Fruit fly (Drosophila melanogaster) whole organism, embryonic: ENCODE measurements around the gene eIF4E6.

ENCODE experiments used
- Bdp1 ChIP-seq: fragments of 200-800 bp; sonication (Bioruptor generic); optimal IDR thresholded peaks from 3 replicates; lab custom pipeline; 2016; ENCODE audit warnings: missing biosample characterization, missing genetic modification characterization
- CG10147 ChIP-seq: fragments of 200-800 bp; sonication (Bioruptor generic); optimal IDR thresholded peaks from 2 replicates; lab custom pipeline; 2019; ENCODE audit warnings: missing biosample characterization, mild to moderate bottlenecking, missing genetic modification characterization, moderate library complexity
- CG12155 ChIP-seq: fragments of 200-800 bp; sonication (Bioruptor generic); optimal IDR thresholded peaks from 3 replicates; lab custom pipeline; 2016; ENCODE audit warnings: missing biosample characterization, missing genetic modification characterization
- CG12391 ChIP-seq: fragments of 200-800 bp; sonication (Bioruptor generic); optimal IDR thresholded peaks from 3 replicates; lab custom pipeline; 2018; ENCODE audit warnings: missing biosample characterization, mild to moderate bottlenecking, missing genetic modification characterization, moderate library complexity
- CG13296 ChIP-seq: fragments of 200-800 bp; sonication (Bioruptor generic); optimal IDR thresholded peaks from 3 replicates; lab custom pipeline; 2018; ENCODE audit warnings: missing biosample characterization, mild to moderate bottlenecking, missing genetic modification characterization
- CG15011 ChIP-seq: fragments of 200-800 bp; sonication (Bioruptor generic); optimal IDR thresholded peaks from 3 replicates; lab custom pipeline; 2018; ENCODE audit warnings: missing biosample characterization, mild to moderate bottlenecking, missing genetic modification characterization
- CG15073 ChIP-seq: fragments of 200-800 bp; sonication (Bioruptor generic); optimal IDR thresholded peaks from 2 replicates; lab custom pipeline; 2016; ENCODE audit warnings: missing biosample characterization, missing genetic modification characterization
- CG15696 ChIP-seq: fragments of 200-800 bp; sonication (Bioruptor generic); optimal IDR thresholded peaks from 2 replicates; lab custom pipeline; 2019; ENCODE audit warnings: missing biosample characterization, mild to moderate bottlenecking, missing genetic modification characterization, moderate library complexity
- CG2712 ChIP-seq: fragments of 200-800 bp; optimal IDR thresholded peaks from 3 replicates; lab custom pipeline; 2019; ENCODE audit warnings: missing biosample characterization, mild to moderate bottlenecking, missing genetic modification characterization, moderate library complexity
- CG31224 ChIP-seq: fragments of 200-800 bp; sonication (Bioruptor generic); IDR thresholded peaks from 2 replicates; pipeline ENCODE4 v1.3.6; 2022; ENCODE audit warnings: missing biosample characterization, missing genetic modification characterization
- CG3281 ChIP-seq: fragments of 200-800 bp; sonication (Bioruptor generic); optimal IDR thresholded peaks from 3 replicates; lab custom pipeline; 2017; ENCODE audit warnings: missing biosample characterization, mild to moderate bottlenecking, missing genetic modification characterization
- CG42726 ChIP-seq: fragments of 200-800 bp; sonication (Bioruptor generic); IDR thresholded peaks from 2 replicates; pipeline ENCODE4 v1.3.6; 2022; ENCODE audit warnings: missing biosample characterization, missing genetic modification characterization; ENCODE audit not compliant: partially characterized antibody
- CG7372 ChIP-seq: fragments of 200-800 bp; sonication (Bioruptor generic); IDR thresholded peaks from 2 replicates; pipeline ENCODE4 v1.3.6; 2022; ENCODE audit warnings: missing biosample characterization, missing genetic modification characterization
- CG8478 ChIP-seq: fragments of >200 bp; optimal IDR thresholded peaks from 2 replicates; lab custom pipeline; 2018
- CG9932 ChIP-seq: fragments of 200-800 bp; sonication (Bioruptor generic); IDR thresholded peaks from 2 replicates; pipeline ENCODE4 v1.3.6; 2022; ENCODE audit warnings: missing biosample characterization, missing genetic modification characterization
- CTCF ChIP-seq: fragments of 200-800 bp; sonication (Bioruptor generic); optimal IDR thresholded peaks from 2 replicates; lab custom pipeline; 2017; ENCODE audit warnings: missing biosample characterization, mild to moderate bottlenecking, missing genetic modification characterization, moderate library complexity
- Camta ChIP-seq: fragments of 200-800 bp; sonication (Bioruptor generic); optimal IDR thresholded peaks from 2 replicates; lab custom pipeline; 2016; ENCODE audit warnings: missing biosample characterization, missing genetic modification characterization
- CoRest ChIP-seq: fragments of 200-800 bp; sonication (Bioruptor generic); optimal IDR thresholded peaks from 3 replicates; lab custom pipeline; 2018; ENCODE audit warnings: missing biosample characterization, mild to moderate bottlenecking, missing genetic modification characterization, moderate library complexity
- D19B ChIP-seq: fragments of 200-800 bp; sonication (Bioruptor generic); optimal IDR thresholded peaks from 2 replicates; lab custom pipeline; 2017; ENCODE audit warnings: missing biosample characterization, mild to moderate bottlenecking, missing genetic modification characterization
- Doc2 ChIP-seq: fragments of 200-800 bp; sonication (Bioruptor generic); IDR thresholded peaks from 2 replicates; pipeline ENCODE4 v1.3.6; 2022; ENCODE audit warnings: missing biosample characterization, missing genetic modification characterization
- Doc3 ChIP-seq: fragments of 200-800 bp; sonication (Bioruptor generic); IDR thresholded peaks from 3 replicates; pipeline ENCODE4 v1.3.6; 2022; ENCODE audit warnings: missing biosample characterization, missing genetic modification characterization; ENCODE audit not compliant: partially characterized antibody
- Dp ChIP-seq: fragments of 200-800 bp; sonication (Bioruptor generic); optimal IDR thresholded peaks from 2 replicates; lab custom pipeline; 2018; ENCODE audit warnings: missing biosample characterization, mild to moderate bottlenecking, missing genetic modification characterization, moderate library complexity
- Ets97D ChIP-seq: fragments of 200-800 bp; sonication (Bioruptor generic); optimal IDR thresholded peaks from 3 replicates; lab custom pipeline; 2016; ENCODE audit warnings: missing biosample characterization, missing genetic modification characterization
- HmgD ChIP-seq: fragments of 200-800 bp; sonication (Bioruptor generic); optimal IDR thresholded peaks from 3 replicates; lab custom pipeline; 2016; ENCODE audit warnings: missing biosample characterization, missing genetic modification characterization
- Kr ChIP-seq: fragments of 200-800 bp; sonication (Bioruptor generic); optimal IDR thresholded peaks from 2 replicates; lab custom pipeline; 2017; ENCODE audit warnings: missing biosample characterization, mild to moderate bottlenecking, missing genetic modification characterization
- Mrtf ChIP-seq: fragments of 200-800 bp; sonication (Bioruptor generic); IDR thresholded peaks from 3 replicates; pipeline ENCODE4 v1.3.6; 2022; ENCODE audit warnings: missing biosample characterization, missing genetic modification characterization
- PHDP ChIP-seq: fragments of 200-800 bp; sonication (Bioruptor generic); optimal IDR thresholded peaks from 3 replicates; lab custom pipeline; 2018; ENCODE audit warnings: missing biosample characterization, mild to moderate bottlenecking, missing genetic modification characterization, moderate library complexity
- YL-1 ChIP-seq: fragments of 200-800 bp; sonication (Bioruptor generic); optimal IDR thresholded peaks from 3 replicates; lab custom pipeline; 2017; ENCODE audit warnings: missing biosample characterization, mild to moderate bottlenecking, missing genetic modification characterization
- ab ChIP-seq: fragments of 200-800 bp; sonication (Bioruptor generic); optimal IDR thresholded peaks from 2 replicates; lab custom pipeline; 2016; ENCODE audit warnings: missing biosample characterization, missing genetic modification characterization
- ara ChIP-seq: fragments of 200-800 bp; sonication (Bioruptor generic); IDR thresholded peaks from 2 replicates; pipeline ENCODE4 v1.3.6; 2022; ENCODE audit warnings: missing biosample characterization, missing genetic modification characterization
- chif ChIP-seq, 2 experiments: fragments of 200-800 bp; sonication (Bioruptor generic); optimal IDR thresholded peaks; 3 replicates each; lab custom pipeline; 2016; ENCODE audit warnings: missing biosample characterization in 2 of 2, missing genetic modification characterization in 2 of 2
- chn ChIP-seq: fragments of 200-800 bp; sonication (Bioruptor generic); optimal IDR thresholded peaks from 2 replicates; lab custom pipeline; 2016; ENCODE audit warnings: missing biosample characterization, missing genetic modification characterization
- cwo ChIP-seq: fragments of 200-800 bp; sonication (Bioruptor generic); optimal IDR thresholded peaks from 3 replicates; lab custom pipeline; 2017; ENCODE audit warnings: missing biosample characterization, missing genetic modification characterization, mild to moderate bottlenecking, moderate library complexity, missing genetic modification reagents
- dm ChIP-seq: fragments of 200-800 bp; sonication (Bioruptor generic); optimal IDR thresholded peaks from 3 replicates; lab custom pipeline; 2016; ENCODE audit warnings: missing biosample characterization, missing genetic modification characterization
- fd96Cb ChIP-seq: fragments of 200-800 bp; sonication (Bioruptor generic); optimal IDR thresholded peaks from 2 replicates; lab custom pipeline; 2018; ENCODE audit warnings: missing biosample characterization, mild to moderate bottlenecking, missing genetic modification characterization, moderate library complexity
- gcm2 ChIP-seq: fragments of 200-800 bp; sonication (Bioruptor generic); optimal IDR thresholded peaks from 2 replicates; lab custom pipeline; 2016; ENCODE audit warnings: missing biosample characterization, missing genetic modification characterization
- gfzf ChIP-seq: fragments of 200-800 bp; sonication (Bioruptor generic); optimal IDR thresholded peaks from 2 replicates; lab custom pipeline; 2016; ENCODE audit warnings: missing biosample characterization, mild to moderate bottlenecking, missing genetic modification characterization, moderate library complexity
- kah ChIP-seq: fragments of 200-800 bp; sonication (Bioruptor generic); optimal IDR thresholded peaks from 2 replicates; lab custom pipeline; 2018; ENCODE audit warnings: missing biosample characterization, mild to moderate bottlenecking, missing genetic modification characterization
- lab ChIP-seq: fragments of 200-800 bp; sonication (Bioruptor generic); optimal IDR thresholded peaks from 3 replicates; lab custom pipeline; 2017; ENCODE audit warnings: missing biosample characterization, missing genetic modification characterization, mild to moderate bottlenecking, moderate library complexity, missing genetic modification reagents
- lola ChIP-seq, 3 experiments: fragments of >200 bp in 2 of 3; fragments of 200-800 bp in 1 of 3; sonication (Bioruptor generic) in 1 of 3; optimal IDR thresholded peaks; 2 replicates each; lab custom pipeline; 2017 to 2019; ENCODE audit warnings: missing biosample characterization in 3 of 3, missing genetic modification characterization in 3 of 3, mild to moderate bottlenecking in 1 of 3, moderate library complexity in 1 of 3
- lov ChIP-seq, 2 experiments: fragments of 200-800 bp in 1 of 2; fragments of >200 bp in 1 of 2; sonication (Bioruptor generic) in 1 of 2; IDR thresholded peaks in 1 of 2; optimal IDR thresholded peaks in 1 of 2; 2 replicates in 1 of 2; 3 replicates in 1 of 2; pipeline versions ENCODE4 v1.3.6 to Lab custom; 2017 to 2022; ENCODE audit warnings: missing biosample characterization in 1 of 2, missing genetic modification characterization in 1 of 2
- mam ChIP-seq: fragments of 200-800 bp; sonication (Bioruptor generic); optimal IDR thresholded peaks from 3 replicates; lab custom pipeline; 2016; ENCODE audit warnings: missing biosample characterization, missing genetic modification characterization
- pros ChIP-seq: fragments of 200-800 bp; sonication (Bioruptor generic); optimal IDR thresholded peaks from 3 replicates; lab custom pipeline; 2019; ENCODE audit warnings: missing biosample characterization, mild to moderate bottlenecking, missing genetic modification characterization, moderate library complexity
- sd ChIP-seq: fragments of 200-800 bp; sonication (Bioruptor generic); optimal IDR thresholded peaks from 3 replicates; lab custom pipeline; 2018; ENCODE audit warnings: missing biosample characterization, mild to moderate bottlenecking, missing genetic modification characterization, moderate library complexity
- tgo ChIP-seq: fragments of 200-800 bp; sonication (Bioruptor generic); IDR thresholded peaks from 3 replicates; pipeline ENCODE4 v1.3.6; 2022; ENCODE audit warnings: missing biosample characterization, missing genetic modification characterization
- ttk ChIP-seq: fragments of 200-800 bp; sonication (Bioruptor generic); IDR thresholded peaks from 2 replicates; pipeline ENCODE4 v2.1.2; 2022; ENCODE audit warnings: missing biosample characterization, missing genetic modification characterization
- tx ChIP-seq: fragments of 200-800 bp; sonication (Bioruptor generic); optimal IDR thresholded peaks from 2 replicates; lab custom pipeline; 2016; ENCODE audit warnings: missing biosample characterization, missing genetic modification characterization
- vnd ChIP-seq: fragments of 200-800 bp; sonication (Bioruptor generic); IDR thresholded peaks from 3 replicates; pipeline ENCODE4 v1.3.6; 2022; ENCODE audit warnings: missing biosample characterization, missing genetic modification characterization; ENCODE audit not compliant: partially characterized antibody
- vvl ChIP-seq: fragments of 200-800 bp; sonication (Bioruptor generic); IDR thresholded peaks from 2 replicates; pipeline ENCODE4 v1.3.6; 2022; ENCODE audit warnings: missing biosample characterization, missing genetic modification characterization
- z ChIP-seq: fragments of 200-800 bp; sonication (Bioruptor generic); IDR thresholded peaks from 3 replicates; pipeline ENCODE4 v1.3.6; 2022; ENCODE audit warnings: missing biosample characterization, missing genetic modification characterization

Gene eIF4E6

DNA sequence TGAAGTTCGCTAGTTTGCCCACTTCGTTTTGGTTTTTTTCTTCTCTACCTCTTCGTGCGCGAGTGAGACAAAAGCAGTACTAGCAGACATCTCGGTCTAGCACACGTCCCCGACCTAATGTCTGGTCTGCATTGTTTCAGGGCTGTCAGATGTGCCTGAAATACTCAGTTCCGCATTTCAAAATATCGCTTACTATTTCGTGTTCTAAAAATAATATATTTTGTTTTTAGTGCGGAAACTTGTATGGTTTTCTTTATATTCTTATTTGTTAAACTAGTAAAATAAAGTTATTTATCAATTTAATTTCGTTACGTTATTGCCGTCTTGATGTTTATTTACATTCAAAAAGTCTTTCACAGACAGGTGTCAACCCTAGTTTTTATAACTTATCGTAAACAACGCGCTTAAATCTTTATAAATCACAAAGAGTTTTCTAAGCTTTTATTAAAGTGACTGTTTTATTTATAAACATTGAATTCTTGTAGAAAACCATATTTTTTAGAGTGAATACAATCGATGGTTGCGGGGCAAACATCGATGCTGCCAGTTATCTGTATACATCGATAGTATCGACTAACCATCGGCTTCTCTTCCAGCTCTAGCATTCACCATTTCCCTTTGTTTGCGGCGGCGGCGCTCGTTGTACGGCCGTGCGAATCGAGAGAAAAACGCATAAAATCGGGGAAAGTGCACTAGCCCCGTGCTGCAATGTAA lies 36.4 kb upstream of the eIF4E6 start (continued):
- TF ChIP-seq CG12391 = peak; percentile 86
- peak; percentile 82 for TF ChIP-seq CG2712 (tag; lab: Kevin White, UChicago)
- peak; percentile 46 to 47 for TF ChIP-seq chif (GFP tag; optimal IDR thresholded peaks at IDR 0.05; lab: Kevin White, UChicago)
- no peak for TF ChIP-seq ab (GFP tag; lab: Kevin White, UChicago)
- no peak for TF ChIP-seq tgo
- TF ChIP-seq lola (GFP tag; optimal IDR thresholded peaks at IDR 0.05; lab: Kevin White, UChicago) = peak in 1 of 3 experiments; percentile 76
- TF ChIP-seq Ets97D (GFP tag; lab: Kevin White, UChicago) = peak; percentile 86
- TF ChIP-seq mam (GFP tag; lab: Kevin White, UChicago) = peak; percentile 65
- TF ChIP-seq tx (GFP tag; lab: Kevin White, UChicago) = peak; percentile 28
- peak; percentile 63 for TF ChIP-seq CG15011
- TF ChIP-seq pros (GFP tag; lab: Kevin White, UChicago) = no peak
- no peak for TF ChIP-seq Kr (GFP tag; lab: Kevin White, UChicago)
- no peak for TF ChIP-seq Doc3 (GFP tag; lab: Robert Waterston, UW)
- TF ChIP-seq HmgD = peak; percentile 54
- peak; percentile 59 for TF ChIP-seq YL-1
- TF ChIP-seq Bdp1 (GFP tag; lab: Kevin White, UChicago) = peak; percentile 26
- peak; percentile 88 for TF ChIP-seq CoRest (tag; lab: Kevin White, UChicago)
- TF ChIP-seq CG8478 = peak; percentile 83
- peak; percentile 14 for TF ChIP-seq dm
- peak; percentile 80 for TF ChIP-seq lab (GFP tag; lab: Kevin White, UChicago)
- no peak for TF ChIP-seq CG42726 (GFP tag; lab: Robert Waterston, UW)
- TF ChIP-seq CG9932 (GFP tag; lab: Robert Waterston, UW) = no peak
- TF ChIP-seq CG7372 = no peak
- TF ChIP-seq CG15073 (GFP tag; lab: Kevin White, UChicago) = no peak
- TF ChIP-seq Dp (GFP tag; lab: Kevin White, UChicago) = peak; percentile 18
- TF ChIP-seq chn (GFP tag; lab: Kevin White, UChicago) = peak; percentile 34
- TF ChIP-seq Doc2 = no peak
- TF ChIP-seq sd (tag; lab: Kevin White, UChicago) = no peak
- peak; percentile 73 for TF ChIP-seq CG10147 (GFP tag; lab: Kevin White, UChicago)
- no peak for TF ChIP-seq ara (GFP tag; lab: Robert Waterston, UW)
- no peak for TF ChIP-seq z (GFP tag; lab: Robert Waterston, UW)
- TF ChIP-seq lov (optimal IDR thresholded peaks at IDR 0.05; lab: Kevin White, UChicago) = no peak
- no peak for TF ChIP-seq lov (GFP tag; IDR thresholded peaks at IDR 0.05; lab: Robert Waterston, UW)
- no peak for TF ChIP-seq gcm2 (GFP tag; lab: Kevin White, UChicago)
- TF ChIP-seq cwo = peak; percentile 65
- peak; percentile 63 for TF ChIP-seq CG13296 (GFP tag; lab: Kevin White, UChicago)
- peak; percentile 77 for TF ChIP-seq CG3281 (GFP tag; lab: Kevin White, UChicago)
- peak; percentile 59 for TF ChIP-seq CG12155 (GFP tag; lab: Kevin White, UChicago)
- no peak for TF ChIP-seq CTCF
- TF ChIP-seq ttk (GFP tag; lab: Robert Waterston, UW) = no peak
- no peak for TF ChIP-seq CG31224 (GFP tag; lab: Robert Waterston, UW)
- TF ChIP-seq gfzf (GFP tag; lab: Kevin White, UChicago) = peak; percentile 19
- TF ChIP-seq vnd (GFP tag; lab: Robert Waterston, UW) = no peak
- TF ChIP-seq CG15696 (tag; lab: Kevin White, UChicago) = peak; percentile 77
- TF ChIP-seq Mrtf (GFP tag; lab: Robert Waterston, UW) = no peak
- TF ChIP-seq vvl (GFP tag; lab: Robert Waterston, UW) = no peak
- TF ChIP-seq D19B (GFP tag; lab: Kevin White, UChicago) = peak; percentile 70
- TF ChIP-seq fd96Cb (tag; lab: Kevin White, UChicago) = peak; percentile 75
- TF ChIP-seq Camta (GFP tag; lab: Kevin White, UChicago) = no peak
- TF ChIP-seq PHDP = peak; percentile 82
- TF ChIP-seq kah (GFP tag; lab: Kevin White, UChicago) = peak; percentile 25
